Worm (Caenorhabditis elegans): ENCODE data around the gene Y17G9B.2.

Y17G9B.2 gene

ce11 chrIV:4751814-4752213 is 12.1 kb upstream of the Y17G9B.2 start, which contains the start of gene Y17G9B.4:
Gene Y17G9B.4, plus strand, starts transcription at chrIV:4752119.
- TF ChIP-seq nhr-11 (tag; optimal IDR thresholded peaks at IDR 0.05) (no peak), nhr-23 (tag; optimal IDR thresholded peaks at IDR 0.05) (no peak), nhr-237 (tag; optimal IDR thresholded peaks at IDR 0.05) (no peak), ceh-16 (tag; optimal IDR thresholded peaks at IDR 0.05) (no peak), nhr-12 (tag; optimal IDR thresholded peaks at IDR 0.05) (no peak), lsy-12 (tag; optimal IDR thresholded peaks at IDR 0.05) (no peak), unc-62 (GFP tag; optimal IDR thresholded peaks at IDR 0.05) (no peak), fkh-10 (GFP tag; optimal IDR thresholded peaks at IDR 0.05) (no peak), ztf-4 (tag; optimal IDR thresholded peaks at IDR 0.05) (no peak), nfya-1 (tag; optimal IDR thresholded peaks at IDR 0.05; ENCODE audit: insufficient read depth) (no peak), pha-4 (tag; optimal IDR thresholded peaks at IDR 0.05) (no peak)

DNA sequence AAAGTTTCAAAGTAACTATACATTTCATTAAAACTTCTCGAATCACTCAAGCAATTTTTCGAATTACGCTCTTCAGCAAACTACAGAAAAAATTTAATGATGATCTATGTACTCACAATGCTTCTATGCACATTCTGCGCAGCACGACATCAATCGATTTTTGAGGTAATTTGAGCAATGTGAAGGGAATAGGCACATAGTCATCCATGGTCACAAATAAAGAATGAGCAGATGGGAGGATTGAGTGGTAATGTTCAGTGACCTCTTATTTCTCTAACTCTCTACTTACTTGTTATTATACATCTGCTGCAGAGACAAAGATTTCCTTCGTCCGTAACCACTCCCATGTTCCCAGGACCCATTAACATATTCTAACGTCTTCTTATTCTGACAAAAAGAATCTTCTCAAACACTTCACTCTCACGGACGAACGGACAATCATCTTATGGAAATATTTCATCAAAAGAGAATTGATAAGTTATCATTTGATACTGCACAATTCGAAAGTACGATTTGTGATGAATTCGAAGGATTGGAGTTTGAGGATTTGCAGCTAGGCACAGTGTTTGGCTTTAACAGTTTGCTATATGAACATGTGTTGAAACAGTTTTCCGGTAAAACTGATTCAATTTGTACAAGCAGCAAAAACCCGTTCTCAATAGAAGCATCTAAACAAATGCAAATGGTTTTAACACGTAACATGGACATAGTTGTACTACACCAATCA is 7.9 kb upstream of the Y17G9B.2 start, which contains the start of the genes fbxb-77 and Y17G9B.11:
Gene fbxb-77, minus strand, starts transcription at position 229 of the 727 bp plus-strand sequence.
Gene Y17G9B.11, plus strand, starts transcription at position 677 of the 727 bp plus-strand sequence.
- no peak for TF ChIP-seq pha-4 (tag; optimal IDR thresholded peaks at IDR 0.05)
- no peak for TF ChIP-seq lin-39 (tag; optimal IDR thresholded peaks at IDR 0.05)
- no peak for TF ChIP-seq elt-1 (tag; optimal IDR thresholded peaks at IDR 0.05)
- no peak for TF ChIP-seq nhr-28 (tag; optimal IDR thresholded peaks at IDR 0.05)
- TF ChIP-seq R02D3.7 (tag; optimal IDR thresholded peaks at IDR 0.05) = no peak
- no peak for TF ChIP-seq nhr-76 (tag; optimal IDR thresholded peaks at IDR 0.05)
- no peak for TF ChIP-seq unc-62 (GFP tag; optimal IDR thresholded peaks at IDR 0.05)
- TF ChIP-seq tbx-2 (tag; optimal IDR thresholded peaks at IDR 0.05) = no peak
- no peak for TF ChIP-seq egl-5 (tag; optimal IDR thresholded peaks at IDR 0.05)
- no peak for TF ChIP-seq nfya-1 (tag; optimal IDR thresholded peaks at IDR 0.05; ENCODE audit: insufficient read depth)
- no peak for TF ChIP-seq ztf-4 (tag; optimal IDR thresholded peaks at IDR 0.05)
- no peak for TF ChIP-seq ceh-9 (tag; optimal IDR thresholded peaks at IDR 0.05)
- no peak for TF ChIP-seq jun-1 (tag; optimal IDR thresholded peaks at IDR 0.05)
- TF ChIP-seq aly-2 (tag; optimal IDR thresholded peaks at IDR 0.05) = no peak

DNA sequence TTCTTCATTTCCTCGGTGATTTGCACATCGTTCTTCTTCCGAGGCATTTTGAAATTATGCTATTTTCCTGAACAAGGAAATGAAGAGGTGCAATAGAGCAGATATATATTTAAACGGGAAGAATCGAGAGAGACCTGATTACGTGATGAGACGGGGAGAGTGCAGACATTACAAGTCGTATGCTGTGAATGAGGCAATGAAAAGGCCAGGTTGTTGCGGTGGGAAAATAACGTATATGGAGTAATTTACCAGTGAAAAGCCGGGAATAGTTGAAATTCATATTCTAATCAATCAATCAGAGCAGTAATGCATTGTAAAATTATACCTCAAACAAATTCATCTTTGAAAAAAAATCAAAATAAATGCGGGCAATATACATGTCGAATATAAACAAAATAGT is 5.3 kb upstream of the Y17G9B.2 start, which contains the start of gene Y17G9B.8:
Gene Y17G9B.8, minus strand, starts transcription at position 182 of the 400 bp plus-strand sequence.
- TF ChIP-seq nhr-11 (tag; optimal IDR thresholded peaks at IDR 0.05) = no peak
- no peak for TF ChIP-seq snpc-4 (tag; optimal IDR thresholded peaks at IDR 0.05)
- TF ChIP-seq nhr-28 (tag; optimal IDR thresholded peaks at IDR 0.05) = no peak
- no peak for TF ChIP-seq fkh-10 (GFP tag; optimal IDR thresholded peaks at IDR 0.05)
- no peak for TF ChIP-seq tbx-2 (tag; optimal IDR thresholded peaks at IDR 0.05)
- no peak for TF ChIP-seq hmg-11 (tag; optimal IDR thresholded peaks at IDR 0.05)
- TF ChIP-seq jun-1 (tag; optimal IDR thresholded peaks at IDR 0.05) = no peak
- no peak for TF ChIP-seq daf-12 (tag; optimal IDR thresholded peaks at IDR 0.05)
- TF ChIP-seq ama-1 (optimal IDR thresholded peaks at IDR 0.05) = no peak
- TF ChIP-seq nhr-237 (tag; optimal IDR thresholded peaks at IDR 0.05) = no peak
- TF ChIP-seq ceh-28 (tag; optimal IDR thresholded peaks at IDR 0.05) = no peak
- TF ChIP-seq pha-4 (tag; optimal IDR thresholded peaks at IDR 0.05) = no peak
- TF ChIP-seq lin-15B (tag; optimal IDR thresholded peaks at IDR 0.05) = no peak
- no peak for TF ChIP-seq nhr-12 (tag; optimal IDR thresholded peaks at IDR 0.05)
- no peak for TF ChIP-seq mml-1 (tag; optimal IDR thresholded peaks at IDR 0.05)
- TF ChIP-seq lsy-12 (tag; optimal IDR thresholded peaks at IDR 0.05) = no peak

- no peak for TF ChIP-seq fkh-2 (tag; optimal IDR thresholded peaks at IDR 0.05)
- no peak for TF ChIP-seq unc-39 (tag; optimal IDR thresholded peaks at IDR 0.05)
- no peak for TF ChIP-seq ztf-4 (tag; optimal IDR thresholded peaks at IDR 0.05)
- no peak for TF ChIP-seq elt-3 (tag; optimal IDR thresholded peaks at IDR 0.05)
- TF ChIP-seq pqm-1 (tag; optimal IDR thresholded peaks at IDR 0.05) = no peak
- no peak for TF ChIP-seq skn-1 (tag; optimal IDR thresholded peaks at IDR 0.05)
- no peak for TF ChIP-seq eor-1 (tag; optimal IDR thresholded peaks at IDR 0.05)
Measured at ce11 chrIV:4760378-4761084, 3.4 kb upstream of the Y17G9B.2 start, which contains the start of the genes memi-1 and cyp-31A3. Gene memi-1, minus strand, starts transcription at chrIV:4760428. Gene cyp-31A3, plus strand, starts transcription at chrIV:4761049.
